Worm (Caenorhabditis elegans) whole organism, mixed stage, embryonic: ENCODE results near the gene Y45F10C.4.

Experiments used
- M03D4.4 ChIP-seq: sonication (generic microtip); optimal IDR thresholded peaks from 2 replicates; lab custom pipeline; 2017; ENCODE audit warnings: mild to moderate bottlenecking, missing genetic modification characterization, missing compliant biosample characterization
- bed-3 ChIP-seq: fragments of 200-800 bp; sonication (Bioruptor generic); optimal IDR thresholded peaks from 3 replicates; lab custom pipeline; 2018; ENCODE audit warnings: mild to moderate bottlenecking, missing genetic modification characterization, moderate library complexity, missing compliant biosample characterization
- blmp-1 ChIP-seq: fragments of 150-350 bp; optimal IDR thresholded peaks from 2 replicates; lab custom pipeline; 2014; ENCODE audit warnings: missing biosample characterization, missing genetic modification characterization
- ceh-39 ChIP-seq: fragments of 150-350 bp; optimal IDR thresholded peaks from 2 replicates; lab custom pipeline; 2014; ENCODE audit warnings: missing biosample characterization, missing genetic modification characterization
- ceh-43 ChIP-seq: fragments of 200-800 bp; sonication (Bioruptor generic); optimal IDR thresholded peaks from 2 replicates; lab custom pipeline; 2018; ENCODE audit warnings: mild to moderate bottlenecking, missing genetic modification characterization, moderate library complexity, missing compliant biosample characterization
- ceh-83 ChIP-seq: fragments of 200-800 bp; sonication (Bioruptor generic); optimal IDR thresholded peaks from 2 replicates; lab custom pipeline; 2018; ENCODE audit warnings: mild to moderate bottlenecking, missing genetic modification characterization, missing compliant biosample characterization
- ces-1 ChIP-seq: fragments of 150-350 bp; optimal IDR thresholded peaks from 2 replicates; lab custom pipeline; 2014; ENCODE audit warnings: missing biosample characterization, missing genetic modification reagents, missing genetic modification characterization
- cnd-1 ChIP-seq: fragments of 200-800 bp; sonication (Bioruptor generic); optimal IDR thresholded peaks from 2 replicates; lab custom pipeline; 2018; ENCODE audit warnings: mild to moderate bottlenecking, missing genetic modification characterization, missing compliant biosample characterization
- drap-1 ChIP-seq: fragments of 200-800 bp; sonication (Bioruptor generic); optimal IDR thresholded peaks from 3 replicates; lab custom pipeline; 2018; ENCODE audit warnings: mild to moderate bottlenecking, missing genetic modification characterization, missing compliant biosample characterization
- elt-1 ChIP-seq: sonication (generic microtip); optimal IDR thresholded peaks from 2 replicates; lab custom pipeline; 2017; ENCODE audit warnings: missing genetic modification characterization, mild to moderate bottlenecking, missing compliant biosample characterization, antibody characterized with exemption, moderate library complexity, borderline replicate concordance; ENCODE audit not compliant: insufficient read depth
- elt-3 ChIP-seq: fragments of 150-350 bp; optimal IDR thresholded peaks from 2 replicates; lab custom pipeline; 2014; ENCODE audit warnings: missing biosample characterization, missing genetic modification characterization
- flh-1 ChIP-seq: fragments of 200-800 bp; sonication (Bioruptor generic); optimal IDR thresholded peaks from 2 replicates; lab custom pipeline; 2018; ENCODE audit warnings: mild to moderate bottlenecking, missing genetic modification characterization, moderate library complexity, missing compliant biosample characterization
- hlh-1 ChIP-seq: fragments of 150-350 bp; optimal IDR thresholded peaks from 2 replicates; lab custom pipeline; 2014; ENCODE audit warnings: missing biosample characterization, missing genetic modification reagents, missing genetic modification characterization
- lin-13 ChIP-seq: fragments of 150-350 bp; optimal IDR thresholded peaks from 2 replicates; lab custom pipeline; 2014; ENCODE audit warnings: missing biosample characterization, missing genetic modification characterization
- lin-32 ChIP-seq: fragments of 200-800 bp; sonication (Bioruptor generic); optimal IDR thresholded peaks from 2 replicates; lab custom pipeline; 2018; ENCODE audit warnings: mild to moderate bottlenecking, missing genetic modification characterization, missing compliant biosample characterization
- lsy-2 ChIP-seq: fragments of 150-350 bp; optimal IDR thresholded peaks from 2 replicates; lab custom pipeline; 2014; ENCODE audit warnings: missing biosample characterization, missing genetic modification characterization
- mab-5 ChIP-seq: fragments of 150-350 bp; optimal IDR thresholded peaks from 2 replicates; lab custom pipeline; 2014; ENCODE audit warnings: missing biosample characterization, missing genetic modification characterization
- mep-1 ChIP-seq: fragments of 150-350 bp; optimal IDR thresholded peaks from 2 replicates; lab custom pipeline; 2017; ENCODE audit warnings: missing biosample characterization, missing genetic modification reagents, missing genetic modification characterization, inconsistent platforms
- mls-2 ChIP-seq: sonication (generic microtip); optimal IDR thresholded peaks from 2 replicates; lab custom pipeline; 2016; ENCODE audit warnings: mild to moderate bottlenecking, missing genetic modification characterization, moderate library complexity, missing compliant biosample characterization
- nhr-12 ChIP-seq: fragments of 150-350 bp; optimal IDR thresholded peaks from 2 replicates; lab custom pipeline; 2014; ENCODE audit warnings: missing biosample characterization, missing genetic modification characterization
- nhr-2 ChIP-seq: fragments of 150-350 bp; optimal IDR thresholded peaks from 2 replicates; lab custom pipeline; 2014; ENCODE audit warnings: missing biosample characterization, missing genetic modification characterization
- nhr-237 ChIP-seq: fragments of 150-350 bp; optimal IDR thresholded peaks from 2 replicates; lab custom pipeline; 2014; ENCODE audit warnings: missing biosample characterization, missing genetic modification characterization
- nhr-28 ChIP-seq: fragments of 150-350 bp; optimal IDR thresholded peaks from 2 replicates; lab custom pipeline; 2014; ENCODE audit warnings: missing biosample characterization, missing genetic modification characterization
- nhr-76 ChIP-seq: sonication (generic microtip); optimal IDR thresholded peaks from 2 replicates; lab custom pipeline; 2017; ENCODE audit warnings: missing biosample characterization, missing genetic modification characterization
- pha-4 ChIP-seq: fragments of 150-350 bp; optimal IDR thresholded peaks from 2 replicates; lab custom pipeline; 2018; ENCODE audit warnings: missing biosample characterization, missing genetic modification reagents, missing genetic modification characterization
- sem-2 ChIP-seq: fragments of 200-800 bp; sonication (Bioruptor generic); optimal IDR thresholded peaks from 2 replicates; lab custom pipeline; 2018; ENCODE audit warnings: mild to moderate bottlenecking, missing genetic modification characterization, missing compliant biosample characterization
- snpc-4 ChIP-seq: fragments of 150-350 bp; optimal IDR thresholded peaks from 2 replicates; lab custom pipeline; 2014; ENCODE audit warnings: missing biosample characterization, missing genetic modification characterization
- sptf-1 ChIP-seq: sonication (generic microtip); optimal IDR thresholded peaks from 2 replicates; lab custom pipeline; 2017; ENCODE audit warnings: mild to moderate bottlenecking, missing genetic modification characterization, moderate library complexity, missing compliant biosample characterization
- tbx-8 ChIP-seq: fragments of 200-800 bp; sonication (Bioruptor generic); optimal IDR thresholded peaks from 2 replicates; lab custom pipeline; 2018; ENCODE audit warnings: mild to moderate bottlenecking, missing genetic modification characterization, moderate library complexity, missing compliant biosample characterization
- unc-120 ChIP-seq: sonication (generic microtip); optimal IDR thresholded peaks from 2 replicates; lab custom pipeline; 2017; ENCODE audit warnings: missing genetic modification characterization, missing compliant biosample characterization; ENCODE audit not compliant: poor library complexity, severe bottlenecking
- unc-39 ChIP-seq: fragments of 150-350 bp; optimal IDR thresholded peaks from 2 replicates; lab custom pipeline; 2014; ENCODE audit warnings: missing biosample characterization, missing genetic modification characterization
- unc-62 ChIP-seq: fragments of 150-350 bp; optimal IDR thresholded peaks from 2 replicates; lab custom pipeline; 2014; ENCODE audit warnings: missing biosample characterization, missing genetic modification reagents, missing genetic modification characterization
- zip-8 ChIP-seq: fragments of 150-350 bp; optimal IDR thresholded peaks from 2 replicates; lab custom pipeline; 2014; ENCODE audit warnings: missing biosample characterization, missing genetic modification characterization
- ztf-11 ChIP-seq: fragments of 150-350 bp; optimal IDR thresholded peaks from 2 replicates; lab custom pipeline; 2014; ENCODE audit warnings: missing biosample characterization, missing genetic modification characterization

Gene Y45F10C.4

ce11 chrIV:13689302-13689880 lies 25.4 kb upstream of the Y45F10C.4 start, which contains the start of gene T23G4.2:
Gene T23G4.2 (minus strand): TSS chrIV:13689556.
- no peak for TF ChIP-seq tbx-8 (GFP tag; lab: Kevin White, UChicago)
- peak; percentile 87 for TF ChIP-seq unc-62
- TF ChIP-seq drap-1 (GFP tag; lab: Kevin White, UChicago): no peak

ce11 chrIV:13687631-13688030 lies 23.6 kb upstream of the Y45F10C.4 start:
- TF ChIP-seq mls-2 (tag; lab: Kevin White, UChicago) (no peak), ces-1 (GFP tag; lab: Kevin White, UChicago) (no peak), bed-3 (GFP tag; lab: Kevin White, UChicago) (no peak), cnd-1 (no peak), ztf-11 (tag; lab: Kevin White, UChicago) (no peak), drap-1 (GFP tag; lab: Kevin White, UChicago) (no peak), unc-62 (no peak), nhr-76 (tag; lab: Kevin White, UChicago) (no peak), ceh-83 (no peak), zip-8 (no peak), nhr-2 (tag; lab: Kevin White, UChicago) (no peak), unc-39 (no peak), nhr-28 (tag; lab: Kevin White, UChicago) (no peak), nhr-12 (tag; lab: Kevin White, UChicago) (no peak), sem-2 (GFP tag; lab: Kevin White, UChicago) (no peak), pha-4 (tag; lab: Kevin White, UChicago) (no peak), elt-3 (tag; lab: Kevin White, UChicago) (no peak), lin-32 (GFP tag; lab: Kevin White, UChicago) (no peak), blmp-1 (tag; lab: Kevin White, UChicago) (no peak)

DNA sequence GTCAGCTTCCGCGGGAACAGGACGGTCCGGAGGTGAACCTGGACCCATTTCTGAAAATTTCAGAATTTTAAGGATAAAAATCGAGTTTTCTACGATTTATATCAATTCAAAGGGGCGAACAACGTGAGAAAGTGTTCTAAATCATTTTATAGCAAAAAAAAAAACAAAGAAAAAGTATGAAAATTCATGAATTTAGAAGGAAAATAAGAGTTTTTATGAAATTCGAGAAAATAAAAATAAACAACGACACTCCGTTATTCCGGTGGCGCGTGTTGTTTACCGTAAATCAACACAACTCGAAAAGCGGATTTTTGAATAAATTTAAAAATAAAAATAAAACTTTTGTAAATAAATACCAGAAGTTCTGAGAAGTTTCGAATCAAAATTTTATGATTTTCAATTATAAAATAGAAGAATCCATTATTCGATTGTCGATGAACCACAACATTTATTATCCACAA lies 23.0 kb upstream of the Y45F10C.4 start, which contains the start of gene nyn-1:
TSS of gene nyn-1 (minus strand) at position 51 of the 461 bp plus-strand sequence.
- TF ChIP-seq ceh-39 (no peak), ces-1 (GFP tag; lab: Kevin White, UChicago) (no peak), unc-39 (no peak), ceh-43 (no peak), elt-1 (no peak), unc-120 (no peak), pha-4 (tag; lab: Kevin White, UChicago) (no peak), lin-13 (no peak), nhr-28 (tag; lab: Kevin White, UChicago) (no peak), zip-8 (no peak), hlh-1 (tag; lab: Kevin White, UChicago) (no peak)

DNA sequence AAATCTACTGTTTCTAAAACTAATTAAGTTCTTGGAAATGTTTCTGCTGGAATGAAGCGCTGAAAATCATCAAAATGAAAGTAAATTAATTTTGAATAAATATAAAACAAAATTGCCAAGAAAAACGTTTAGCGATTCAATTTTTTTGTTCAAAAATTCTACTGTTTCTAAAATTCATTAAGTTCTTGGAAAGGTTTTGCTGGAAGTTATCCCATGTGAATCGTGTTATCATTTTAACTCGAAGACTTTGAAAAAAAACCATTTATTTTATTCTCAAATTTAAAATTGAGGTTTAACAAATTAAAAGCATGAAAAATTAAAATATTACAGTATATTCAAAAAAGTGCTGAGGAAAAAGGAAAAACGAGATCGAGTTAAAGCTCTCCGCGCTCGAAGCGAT lies 20.8 kb upstream of the Y45F10C.4 start:
- TF ChIP-seq snpc-4 (tag; lab: Kevin White, UChicago) (no peak), elt-1 (no peak), cnd-1 (no peak), sem-2 (GFP tag; lab: Kevin White, UChicago) (no peak), drap-1 (GFP tag; lab: Kevin White, UChicago) (no peak), mab-5 (no peak), lsy-2 (tag; lab: Kevin White, UChicago) (no peak), unc-39 (no peak), ceh-39 (no peak), M03D4.4 (no peak), hlh-1 (tag; lab: Kevin White, UChicago) (no peak), sptf-1 (tag; lab: Kevin White, UChicago) (no peak), unc-120 (no peak), nhr-28 (tag; lab: Kevin White, UChicago) (no peak)

ce11 chrIV:13682733-13683132 lies 18.7 kb upstream of the Y45F10C.4 start:
- TF ChIP-seq lin-13 (no peak), drap-1 (GFP tag; lab: Kevin White, UChicago) (no peak), mls-2 (tag; lab: Kevin White, UChicago) (no peak), nhr-12 (tag; lab: Kevin White, UChicago) (no peak), elt-3 (tag; lab: Kevin White, UChicago) (peak; percentile 78), unc-62 (peak; percentile 94), nhr-237 (tag; lab: Kevin White, UChicago) (no peak), sptf-1 (tag; lab: Kevin White, UChicago) (no peak), mep-1 (tag; lab: Kevin White, UChicago) (no peak), tbx-8 (GFP tag; lab: Kevin White, UChicago) (no peak), zip-8 (no peak), mab-5 (peak; percentile 57), unc-39 (no peak), blmp-1 (tag; lab: Kevin White, UChicago) (no peak), nhr-76 (tag; lab: Kevin White, UChicago) (no peak), unc-120 (no peak), nhr-2 (tag; lab: Kevin White, UChicago) (no peak), cnd-1 (no peak), ceh-43 (no peak), lsy-2 (tag; lab: Kevin White, UChicago) (no peak), snpc-4 (tag; lab: Kevin White, UChicago) (no peak), flh-1 (GFP tag; lab: Kevin White, UChicago) (no peak), bed-3 (GFP tag; lab: Kevin White, UChicago) (no peak), ztf-11 (tag; lab: Kevin White, UChicago) (no peak)
- TF ChIP-seq, all 35 proteins: peak for 3
